Fruit fly (Drosophila melanogaster): ENCODE results near the gene LanA.
A peak's percentile ranks its signal among the peaks of the same experiment; 100 is the strongest.

The LanA gene

DNA sequence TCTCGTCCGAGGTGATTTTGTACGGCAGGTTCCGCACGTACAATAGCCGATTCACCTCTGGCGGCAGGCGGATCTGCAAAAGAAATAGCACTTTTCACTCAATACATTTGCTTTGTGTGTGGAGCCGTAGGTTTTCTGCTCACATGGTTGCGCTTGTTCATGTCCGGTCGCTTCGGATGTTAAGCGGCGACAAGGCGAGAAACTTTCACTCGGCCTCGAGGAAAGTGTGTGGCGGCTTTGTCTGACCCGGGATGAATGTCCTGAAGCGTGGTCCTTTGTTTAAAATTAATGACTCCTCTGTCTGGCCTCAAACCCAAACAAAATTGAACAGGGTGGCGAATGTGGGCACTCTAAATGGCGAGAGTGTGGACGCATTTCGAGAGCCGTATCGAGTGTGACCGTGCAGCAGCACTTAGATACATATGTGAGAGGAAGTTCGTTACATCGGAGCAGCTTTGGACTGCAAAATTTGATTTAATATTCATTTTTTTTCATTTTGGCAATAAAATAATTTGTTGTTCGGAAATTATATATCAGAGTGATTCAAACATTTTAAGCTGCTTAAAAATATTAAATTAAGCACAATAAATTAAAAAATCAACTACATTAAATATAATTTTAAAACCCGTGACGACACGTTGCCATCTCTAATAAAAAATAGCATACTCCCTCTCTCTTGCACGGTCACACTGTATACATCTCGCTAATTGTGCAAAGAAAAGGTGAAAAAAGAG, 24.8 kb downstream of the LanA start, which contains the start of the genes Sf3b6 and Tnpo (continued):
- TF ChIP-seq ase (GFP tag; IDR thresholded peaks at IDR 0.05) (peak; percentile 68), CG16815 (GFP tag; optimal IDR thresholded peaks at IDR 0.05) (peak; percentile 89), CG2199 (GFP tag; IDR thresholded peaks at IDR 0.05) (0 out of 3 replicates have a peak, but pooled peaks have one; percentile 37), Usf (GFP tag; optimal IDR thresholded peaks at IDR 0.05) (peak; percentile 79), CG8290 (GFP tag; optimal IDR thresholded peaks at IDR 0.05) (peak; percentile 79), CG8290 (tag; optimal IDR thresholded peaks at IDR 0.05) (peak in 1 of 2 experiments; percentile 66), CG10543 (GFP tag; optimal IDR thresholded peaks at IDR 0.05) (peak; percentile 84), H15 (GFP tag; IDR thresholded peaks at IDR 0.05) (peak; percentile 69; the same call in 2 of the 3 replicates), Awh (GFP tag; IDR thresholded peaks at IDR 0.05) (peak; percentile 50), Doc2 (GFP tag; IDR thresholded peaks at IDR 0.05) (peak; percentile 55; the same call in 1 of the 2 replicates), zfh2 (GFP tag; optimal IDR thresholded peaks at IDR 0.05) (peak; percentile 79), CG14667 (GFP tag; IDR thresholded peaks at IDR 0.05) (peak; percentile 78), Dref (GFP tag; IDR thresholded peaks at IDR 0.05) (peak; percentile 41; the same call in 1 of the 2 replicates), crc (GFP tag; optimal IDR thresholded peaks at IDR 0.05) (no peak), CG6654 (GFP tag; optimal IDR thresholded peaks at IDR 0.05) (no peak), fd96Cb (tag; optimal IDR thresholded peaks at IDR 0.05) (peak; percentile 72), E2f2 (GFP tag; IDR thresholded peaks at IDR 0.05) (peak; percentile 65), CG1647 (GFP tag; optimal IDR thresholded peaks at IDR 0.05) (peak; percentile 58), Hr3 (GFP tag; optimal IDR thresholded peaks at IDR 0.05) (peak; percentile 87), CG18619 (GFP tag; optimal IDR thresholded peaks at IDR 0.05) (peak; percentile 83), CG15601 (tag; optimal IDR thresholded peaks at IDR 0.05) (no peak), Opbp (GFP tag; IDR thresholded peaks at IDR 0.05; ENCODE audit: partially characterized antibody) (no peak), gce (GFP tag; IDR thresholded peaks at IDR 0.05) (peak; percentile 40; the same call in 1 of the 3 replicates), CG10274 (GFP tag; optimal IDR thresholded peaks at IDR 0.05) (peak; percentile 80), cwo (GFP tag; optimal IDR thresholded peaks at IDR 0.05) (peak; percentile 68), mirr (GFP tag; optimal IDR thresholded peaks at IDR 0.05) (no peak), Trl (optimal IDR thresholded peaks at IDR 0.05) (peak in 1 of 2 experiments; percentile 28), Trl (GFP tag; optimal IDR thresholded peaks at IDR 0.05) (peak; percentile 61), odd (GFP tag; optimal IDR thresholded peaks at IDR 0.05) (no peak), pfk (GFP tag; optimal IDR thresholded peaks at IDR 0.05) (peak; percentile 8), CG9817 (tag; optimal IDR thresholded peaks at IDR 0.05) (peak; percentile 87), HHEX (GFP tag; optimal IDR thresholded peaks at IDR 0.05) (peak; percentile 70), CG6689 (GFP tag; IDR thresholded peaks at IDR 0.05) (peak; percentile 91), CG1529 (GFP tag; optimal IDR thresholded peaks at IDR 0.05) (peak; percentile 44), CG32772 (GFP tag; IDR thresholded peaks at IDR 0.05) (peak; percentile 86), otp (GFP tag; IDR thresholded peaks at IDR 0.05) (no peak; the same call in 2 of the 3 replicates), Dip2 (GFP tag; IDR thresholded peaks at IDR 0.05) (no peak), CG8944 (GFP tag; optimal IDR thresholded peaks at IDR 0.05) (peak; percentile 43), gem (tag; optimal IDR thresholded peaks at IDR 0.05) (peak; percentile 92), CG33213 (GFP tag; optimal IDR thresholded peaks at IDR 0.05) (peak; percentile 39), Hmx (GFP tag; optimal IDR thresholded peaks at IDR 0.05) (peak; percentile 68), CG18262 (tag; optimal IDR thresholded peaks at IDR 0.05) (peak; percentile 87), ATbp (GFP tag; optimal IDR thresholded peaks at IDR 0.05) (no peak), ham (GFP tag; IDR thresholded peaks at IDR 0.05) (peak; percentile 49; the same call in 1 of the 2 replicates), unpg (GFP tag; optimal IDR thresholded peaks at IDR 0.05) (no peak), CG12155 (GFP tag; optimal IDR thresholded peaks at IDR 0.05) (peak; percentile 91), yki (optimal IDR thresholded peaks at IDR 0.05) (no peak), CG6791 (GFP tag; IDR thresholded peaks at IDR 0.05; ENCODE audit: partially characterized antibody) (peak; percentile 43; the same call in 1 of the 3 replicates), CG2712 (tag; optimal IDR thresholded peaks at IDR 0.05) (peak; percentile 88), run (tag; optimal IDR thresholded peaks at IDR 0.05) (no peak)
